Worm (Caenorhabditis elegans): ENCODE results near the gene ZK856.11.

ce11 chrV:10198386-10198785 is 6.4 kb downstream of the ZK856.11 start, which contains the start of gene ZK856.6:
- TF ChIP-seq aly-2 (tag; optimal IDR thresholded peaks at IDR 0.05) (no peak), lin-13 (GFP tag; optimal IDR thresholded peaks at IDR 0.05) (no peak), ceh-16 (tag; optimal IDR thresholded peaks at IDR 0.05) (no peak), sma-9 (GFP tag; optimal IDR thresholded peaks at IDR 0.05) (no peak), sma-9 (tag; optimal IDR thresholded peaks at IDR 0.05) (no peak), mdl-1 (tag; optimal IDR thresholded peaks at IDR 0.05) (no peak), ama-1 (optimal IDR thresholded peaks at IDR 0.05) (no peak), elt-1 (tag; optimal IDR thresholded peaks at IDR 0.05) (no peak), snpc-4 (tag; optimal IDR thresholded peaks at IDR 0.05) (no peak), elt-3 (tag; optimal IDR thresholded peaks at IDR 0.05) (no peak), zag-1 (tag; optimal IDR thresholded peaks at IDR 0.05) (no peak), skn-1 (tag; optimal IDR thresholded peaks at IDR 0.05) (no peak), nhr-23 (tag; optimal IDR thresholded peaks at IDR 0.05) (no peak), nhr-77 (tag; optimal IDR thresholded peaks at IDR 0.05) (no peak)

Measured in whole organism, L2 larva.